Worm (Caenorhabditis elegans) whole organism, mixed stage, embryonic: ENCODE data around the gene pigw-1.
A peak's percentile ranks its signal among the peaks of the same experiment; 100 is the strongest.

ENCODE experiments used
- M03D4.4 ChIP-seq: sonication (generic microtip); optimal IDR thresholded peaks from 2 replicates; lab custom pipeline; 2017; ENCODE audit warnings: mild to moderate bottlenecking, missing genetic modification characterization, missing compliant biosample characterization
- bed-3 ChIP-seq: fragments of 200-800 bp; sonication (Bioruptor generic); optimal IDR thresholded peaks from 3 replicates; lab custom pipeline; 2018; ENCODE audit warnings: mild to moderate bottlenecking, missing genetic modification characterization, moderate library complexity, missing compliant biosample characterization
- blmp-1 ChIP-seq: fragments of 150-350 bp; optimal IDR thresholded peaks from 2 replicates; lab custom pipeline; 2014; ENCODE audit warnings: missing biosample characterization, missing genetic modification characterization
- ceh-39 ChIP-seq: fragments of 150-350 bp; optimal IDR thresholded peaks from 2 replicates; lab custom pipeline; 2014; ENCODE audit warnings: missing biosample characterization, missing genetic modification characterization
- ceh-43 ChIP-seq: fragments of 200-800 bp; sonication (Bioruptor generic); optimal IDR thresholded peaks from 2 replicates; lab custom pipeline; 2018; ENCODE audit warnings: mild to moderate bottlenecking, missing genetic modification characterization, moderate library complexity, missing compliant biosample characterization
- ceh-83 ChIP-seq: fragments of 200-800 bp; sonication (Bioruptor generic); optimal IDR thresholded peaks from 2 replicates; lab custom pipeline; 2018; ENCODE audit warnings: mild to moderate bottlenecking, missing genetic modification characterization, missing compliant biosample characterization
- drap-1 ChIP-seq: fragments of 200-800 bp; sonication (Bioruptor generic); optimal IDR thresholded peaks from 3 replicates; lab custom pipeline; 2018; ENCODE audit warnings: mild to moderate bottlenecking, missing genetic modification characterization, missing compliant biosample characterization
- elt-1 ChIP-seq: sonication (generic microtip); optimal IDR thresholded peaks from 2 replicates; lab custom pipeline; 2017; ENCODE audit warnings: missing genetic modification characterization, mild to moderate bottlenecking, missing compliant biosample characterization, antibody characterized with exemption, moderate library complexity, borderline replicate concordance; ENCODE audit not compliant: insufficient read depth
- elt-3 ChIP-seq: fragments of 150-350 bp; optimal IDR thresholded peaks from 2 replicates; lab custom pipeline; 2014; ENCODE audit warnings: missing biosample characterization, missing genetic modification characterization
- flh-1 ChIP-seq: fragments of 200-800 bp; sonication (Bioruptor generic); optimal IDR thresholded peaks from 2 replicates; lab custom pipeline; 2018; ENCODE audit warnings: mild to moderate bottlenecking, missing genetic modification characterization, moderate library complexity, missing compliant biosample characterization
- ham-2 ChIP-seq: fragments of 200-800 bp; sonication (Bioruptor generic); optimal IDR thresholded peaks from 2 replicates; lab custom pipeline; 2018; ENCODE audit warnings: mild to moderate bottlenecking, missing genetic modification characterization, missing compliant biosample characterization
- hlh-1 ChIP-seq: fragments of 150-350 bp; optimal IDR thresholded peaks from 2 replicates; lab custom pipeline; 2014; ENCODE audit warnings: missing biosample characterization, missing genetic modification reagents, missing genetic modification characterization
- lin-13 ChIP-seq: fragments of 150-350 bp; optimal IDR thresholded peaks from 2 replicates; lab custom pipeline; 2014; ENCODE audit warnings: missing biosample characterization, missing genetic modification characterization
- lin-32 ChIP-seq: fragments of 200-800 bp; sonication (Bioruptor generic); optimal IDR thresholded peaks from 2 replicates; lab custom pipeline; 2018; ENCODE audit warnings: mild to moderate bottlenecking, missing genetic modification characterization, missing compliant biosample characterization
- lsy-2 ChIP-seq: fragments of 150-350 bp; optimal IDR thresholded peaks from 2 replicates; lab custom pipeline; 2014; ENCODE audit warnings: missing biosample characterization, missing genetic modification characterization
- mab-5 ChIP-seq: fragments of 150-350 bp; optimal IDR thresholded peaks from 2 replicates; lab custom pipeline; 2014; ENCODE audit warnings: missing biosample characterization, missing genetic modification characterization
- mep-1 ChIP-seq: fragments of 150-350 bp; optimal IDR thresholded peaks from 2 replicates; lab custom pipeline; 2017; ENCODE audit warnings: missing biosample characterization, missing genetic modification reagents, missing genetic modification characterization, inconsistent platforms
- mls-2 ChIP-seq: sonication (generic microtip); optimal IDR thresholded peaks from 2 replicates; lab custom pipeline; 2016; ENCODE audit warnings: mild to moderate bottlenecking, missing genetic modification characterization, moderate library complexity, missing compliant biosample characterization
- nhr-2 ChIP-seq: fragments of 150-350 bp; optimal IDR thresholded peaks from 2 replicates; lab custom pipeline; 2014; ENCODE audit warnings: missing biosample characterization, missing genetic modification characterization
- nhr-237 ChIP-seq: fragments of 150-350 bp; optimal IDR thresholded peaks from 2 replicates; lab custom pipeline; 2014; ENCODE audit warnings: missing biosample characterization, missing genetic modification characterization
- nhr-28 ChIP-seq: fragments of 150-350 bp; optimal IDR thresholded peaks from 2 replicates; lab custom pipeline; 2014; ENCODE audit warnings: missing biosample characterization, missing genetic modification characterization
- nhr-76 ChIP-seq: sonication (generic microtip); optimal IDR thresholded peaks from 2 replicates; lab custom pipeline; 2017; ENCODE audit warnings: missing biosample characterization, missing genetic modification characterization
- pha-4 ChIP-seq: fragments of 150-350 bp; optimal IDR thresholded peaks from 2 replicates; lab custom pipeline; 2018; ENCODE audit warnings: missing biosample characterization, missing genetic modification reagents, missing genetic modification characterization
- sem-2 ChIP-seq: fragments of 200-800 bp; sonication (Bioruptor generic); optimal IDR thresholded peaks from 2 replicates; lab custom pipeline; 2018; ENCODE audit warnings: mild to moderate bottlenecking, missing genetic modification characterization, missing compliant biosample characterization
- snpc-4 ChIP-seq: fragments of 150-350 bp; optimal IDR thresholded peaks from 2 replicates; lab custom pipeline; 2014; ENCODE audit warnings: missing biosample characterization, missing genetic modification characterization
- tbx-8 ChIP-seq: fragments of 200-800 bp; sonication (Bioruptor generic); optimal IDR thresholded peaks from 2 replicates; lab custom pipeline; 2018; ENCODE audit warnings: mild to moderate bottlenecking, missing genetic modification characterization, moderate library complexity, missing compliant biosample characterization
- unc-120 ChIP-seq: sonication (generic microtip); optimal IDR thresholded peaks from 2 replicates; lab custom pipeline; 2017; ENCODE audit warnings: missing genetic modification characterization, missing compliant biosample characterization; ENCODE audit not compliant: poor library complexity, severe bottlenecking
- unc-39 ChIP-seq: fragments of 150-350 bp; optimal IDR thresholded peaks from 2 replicates; lab custom pipeline; 2014; ENCODE audit warnings: missing biosample characterization, missing genetic modification characterization
- unc-62 ChIP-seq: fragments of 150-350 bp; optimal IDR thresholded peaks from 2 replicates; lab custom pipeline; 2014; ENCODE audit warnings: missing biosample characterization, missing genetic modification reagents, missing genetic modification characterization
- zip-8 ChIP-seq: fragments of 150-350 bp; optimal IDR thresholded peaks from 2 replicates; lab custom pipeline; 2014; ENCODE audit warnings: missing biosample characterization, missing genetic modification characterization
- ztf-11 ChIP-seq: fragments of 150-350 bp; optimal IDR thresholded peaks from 2 replicates; lab custom pipeline; 2014; ENCODE audit warnings: missing biosample characterization, missing genetic modification characterization

Gene pigw-1

DNA sequence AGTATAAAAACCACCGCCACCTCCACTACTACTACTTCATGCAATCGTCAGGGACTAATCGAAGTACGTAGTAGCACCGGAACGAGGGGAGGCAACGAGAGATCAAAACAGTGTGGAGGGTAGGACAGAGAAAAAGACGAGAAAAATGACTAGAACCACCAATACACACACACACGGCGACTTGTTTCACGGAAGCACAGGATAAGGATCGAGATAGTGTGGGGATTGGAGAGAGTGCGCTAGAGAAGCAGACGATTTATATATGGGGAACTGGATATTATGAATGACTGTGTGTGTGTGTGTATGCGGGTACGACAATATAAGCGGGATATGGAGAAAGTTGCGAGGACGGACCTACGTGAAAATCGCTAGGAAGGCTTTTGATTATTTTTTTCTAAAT is 29.9 kb downstream of the pigw-1 start:
- no peak for TF ChIP-seq mab-5 (tag; lab: Kevin White, UChicago)
- no peak for TF ChIP-seq hlh-1
- TF ChIP-seq blmp-1 (tag; lab: Kevin White, UChicago), result peak; percentile 24
- TF ChIP-seq drap-1 (GFP tag; lab: Kevin White, UChicago), result no peak
- TF ChIP-seq flh-1 (GFP tag; lab: Kevin White, UChicago), result no peak
- no peak for TF ChIP-seq nhr-237
- TF ChIP-seq ham-2, result no peak
- TF ChIP-seq snpc-4 (tag; lab: Kevin White, UChicago), result no peak

ce11 chrII:2853767-2854166 is 30.9 kb downstream of the pigw-1 start:
- TF ChIP-seq zip-8 (no peak), ztf-11 (tag; lab: Kevin White, UChicago) (no peak), drap-1 (GFP tag; lab: Kevin White, UChicago) (no peak), ceh-83 (GFP tag; lab: Kevin White, UChicago) (no peak), M03D4.4 (tag; lab: Kevin White, UChicago) (no peak), lsy-2 (tag; lab: Kevin White, UChicago) (no peak), pha-4 (tag; lab: Kevin White, UChicago) (no peak)

DNA sequence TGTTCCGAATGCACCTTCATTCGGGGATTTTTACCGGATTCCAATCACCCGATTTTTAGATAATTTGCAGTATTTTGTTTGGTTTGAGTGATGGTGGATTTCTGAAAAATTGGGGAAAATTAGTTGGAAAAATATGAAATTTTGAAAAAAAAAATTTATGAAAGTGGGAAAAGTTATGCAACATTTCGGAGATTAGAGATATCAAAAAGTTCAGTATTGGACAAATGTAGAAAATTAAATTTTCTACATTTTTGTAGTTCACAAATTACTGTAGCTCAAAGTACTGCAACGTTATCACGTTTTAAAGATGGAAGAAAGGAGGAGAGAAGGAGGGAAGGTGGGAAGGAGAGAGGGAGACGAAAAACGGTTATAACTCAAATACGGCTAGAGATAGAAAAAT is 32.2 kb downstream of the pigw-1 start, which contains the start of gene ptc-3:
Gene ptc-3 (minus strand): TSS at position 101 of the 400 bp plus-strand sequence.
- TF ChIP-seq unc-120, result no peak
- no peak for TF ChIP-seq lin-32 (GFP tag; lab: Kevin White, UChicago)
- TF ChIP-seq zip-8, result no peak
- no peak for TF ChIP-seq flh-1 (GFP tag; lab: Kevin White, UChicago)
- no peak for TF ChIP-seq ceh-39 (tag; lab: Kevin White, UChicago)
- no peak for TF ChIP-seq bed-3
- TF ChIP-seq nhr-2, result no peak
- no peak for TF ChIP-seq nhr-76 (tag; lab: Kevin White, UChicago)
- no peak for TF ChIP-seq drap-1 (GFP tag; lab: Kevin White, UChicago)
- TF ChIP-seq elt-1 (tag; lab: Kevin White, UChicago), result no peak
- TF ChIP-seq pha-4 (tag; lab: Kevin White, UChicago), result no peak
- TF ChIP-seq mls-2 (tag; lab: Kevin White, UChicago), result no peak
- no peak for TF ChIP-seq unc-62
- no peak for TF ChIP-seq mep-1 (tag; lab: Kevin White, UChicago)
- no peak for TF ChIP-seq elt-3
- no peak for TF ChIP-seq nhr-237
- TF ChIP-seq mab-5 (tag; lab: Kevin White, UChicago), result no peak
- TF ChIP-seq lin-13 (tag; lab: Kevin White, UChicago), result no peak
- no peak for TF ChIP-seq nhr-28 (tag; lab: Kevin White, UChicago)

ce11 chrII:2846552-2846951 is 38.2 kb downstream of the pigw-1 start:
- no peak for TF ChIP-seq pha-4 (tag; lab: Kevin White, UChicago)
- TF ChIP-seq ztf-11 (tag; lab: Kevin White, UChicago), result no peak
- no peak for TF ChIP-seq bed-3
- no peak for TF ChIP-seq lin-13 (tag; lab: Kevin White, UChicago)
- no peak for TF ChIP-seq lsy-2 (tag; lab: Kevin White, UChicago)
- no peak for TF ChIP-seq mab-5 (tag; lab: Kevin White, UChicago)
- TF ChIP-seq ceh-39 (tag; lab: Kevin White, UChicago), result no peak
- TF ChIP-seq elt-3, result no peak
- TF ChIP-seq elt-1 (tag; lab: Kevin White, UChicago), result no peak
- TF ChIP-seq mls-2 (tag; lab: Kevin White, UChicago), result no peak
- no peak for TF ChIP-seq sem-2 (GFP tag; lab: Kevin White, UChicago)
- no peak for TF ChIP-seq blmp-1 (tag; lab: Kevin White, UChicago)
- no peak for TF ChIP-seq lin-32 (GFP tag; lab: Kevin White, UChicago)
- no peak for TF ChIP-seq nhr-237
- TF ChIP-seq ceh-43 (GFP tag; lab: Kevin White, UChicago), result no peak
- TF ChIP-seq nhr-2, result no peak
- TF ChIP-seq hlh-1, result no peak
- TF ChIP-seq ceh-83 (GFP tag; lab: Kevin White, UChicago), result no peak

ce11 chrII:2845674-2846073 is 39.0 kb downstream of the pigw-1 start:
- TF ChIP-seq ceh-39 (tag; lab: Kevin White, UChicago) (no peak), mls-2 (tag; lab: Kevin White, UChicago) (no peak), unc-39 (no peak), unc-120 (no peak), drap-1 (GFP tag; lab: Kevin White, UChicago) (no peak), sem-2 (GFP tag; lab: Kevin White, UChicago) (no peak), hlh-1 (no peak), nhr-76 (tag; lab: Kevin White, UChicago) (no peak), tbx-8 (GFP tag; lab: Kevin White, UChicago) (no peak), unc-62 (no peak), flh-1 (GFP tag; lab: Kevin White, UChicago) (no peak), mab-5 (tag; lab: Kevin White, UChicago) (no peak), elt-3 (no peak), mep-1 (tag; lab: Kevin White, UChicago) (no peak)
